Worm (Caenorhabditis elegans): ENCODE results near the gene T12B3.2.
A peak's percentile ranks its signal among the peaks of the same experiment; 100 is the strongest.

T12B3.2 gene

DNA sequence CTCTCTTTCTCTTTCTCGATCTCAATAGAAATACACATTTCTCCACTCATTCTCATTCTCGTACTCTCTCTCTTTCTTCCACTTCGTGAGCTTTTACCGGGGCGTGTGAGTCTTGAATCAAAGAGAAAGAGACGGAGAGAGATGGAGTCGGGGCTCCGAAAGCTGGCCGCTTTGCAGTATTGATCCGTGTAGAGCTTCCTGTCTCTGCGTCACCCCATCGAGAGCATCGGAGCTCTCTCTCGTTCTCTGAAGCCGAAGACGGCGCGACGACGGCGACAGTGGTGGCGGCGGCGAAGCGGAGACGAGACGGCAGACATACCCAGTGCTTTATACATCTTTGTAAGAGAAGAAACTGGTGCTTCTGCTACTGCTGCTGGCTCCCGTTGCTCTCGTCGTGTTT, 25.5 kb downstream of the T12B3.2 start (continued):
- peak; percentile 40 for TF ChIP-seq zag-1 (tag; optimal IDR thresholded peaks at IDR 0.05)
- TF ChIP-seq lin-14 (GFP tag; optimal IDR thresholded peaks at IDR 0.05), result peak; percentile 96
- peak; percentile 34 for TF ChIP-seq nhr-77 (tag; optimal IDR thresholded peaks at IDR 0.05)
- TF ChIP-seq irx-1 (tag; optimal IDR thresholded peaks at IDR 0.05), result peak; percentile 37
- TF ChIP-seq zip-4 (GFP tag; optimal IDR thresholded peaks at IDR 0.05), result peak; percentile 2
- TF ChIP-seq dsc-1 (tag; optimal IDR thresholded peaks at IDR 0.05), result peak; percentile 72
- TF ChIP-seq fkh-8 (tag; optimal IDR thresholded peaks at IDR 0.05), result peak; percentile 86
- peak; percentile 57 for TF ChIP-seq nhr-20 (tag; optimal IDR thresholded peaks at IDR 0.05)
- no peak for TF ChIP-seq lin-15B (tag; optimal IDR thresholded peaks at IDR 0.05)
- TF ChIP-seq mef-2 (tag; optimal IDR thresholded peaks at IDR 0.05), result peak; percentile 67
- TF ChIP-seq nhr-28 (tag; optimal IDR thresholded peaks at IDR 0.05), result no peak
- no peak for TF ChIP-seq fkh-4 (tag; optimal IDR thresholded peaks at IDR 0.05; ENCODE audit: borderline replicate concordance)
- peak; percentile 60 for TF ChIP-seq jun-1 (tag; optimal IDR thresholded peaks at IDR 0.05)
- TF ChIP-seq isw-1 (GFP tag; IDR thresholded peaks at IDR 0.05), result peak; percentile 69
- TF ChIP-seq ceh-90 (tag; optimal IDR thresholded peaks at IDR 0.05), result no peak
- TF ChIP-seq ets-5 (GFP tag; IDR thresholded peaks at IDR 0.05), result no peak

DNA sequence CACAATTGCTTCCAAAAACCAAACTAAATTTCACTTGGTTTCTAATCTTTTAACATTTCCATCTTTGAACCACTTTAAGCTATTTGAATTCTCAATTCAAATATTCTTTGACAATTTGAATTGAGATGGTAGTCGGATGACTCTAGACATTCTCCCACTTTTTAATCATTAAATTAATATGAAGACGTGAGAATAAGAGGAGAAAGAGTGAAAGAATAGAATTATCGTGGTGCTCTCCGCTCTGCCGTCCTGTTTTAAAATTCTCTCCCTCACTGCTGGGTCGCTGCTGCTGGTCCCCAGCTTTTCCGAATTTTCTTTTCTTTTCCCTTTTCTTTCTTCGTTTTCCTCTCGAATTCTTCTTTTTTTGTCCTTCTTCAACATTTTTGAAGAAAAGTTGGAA, 26.8 kb downstream of the T12B3.2 start:
- no peak for TF ChIP-seq fkh-10 (GFP tag; optimal IDR thresholded peaks at IDR 0.05)
- TF ChIP-seq lin-14 (GFP tag; optimal IDR thresholded peaks at IDR 0.05), result peak; percentile 14

DNA sequence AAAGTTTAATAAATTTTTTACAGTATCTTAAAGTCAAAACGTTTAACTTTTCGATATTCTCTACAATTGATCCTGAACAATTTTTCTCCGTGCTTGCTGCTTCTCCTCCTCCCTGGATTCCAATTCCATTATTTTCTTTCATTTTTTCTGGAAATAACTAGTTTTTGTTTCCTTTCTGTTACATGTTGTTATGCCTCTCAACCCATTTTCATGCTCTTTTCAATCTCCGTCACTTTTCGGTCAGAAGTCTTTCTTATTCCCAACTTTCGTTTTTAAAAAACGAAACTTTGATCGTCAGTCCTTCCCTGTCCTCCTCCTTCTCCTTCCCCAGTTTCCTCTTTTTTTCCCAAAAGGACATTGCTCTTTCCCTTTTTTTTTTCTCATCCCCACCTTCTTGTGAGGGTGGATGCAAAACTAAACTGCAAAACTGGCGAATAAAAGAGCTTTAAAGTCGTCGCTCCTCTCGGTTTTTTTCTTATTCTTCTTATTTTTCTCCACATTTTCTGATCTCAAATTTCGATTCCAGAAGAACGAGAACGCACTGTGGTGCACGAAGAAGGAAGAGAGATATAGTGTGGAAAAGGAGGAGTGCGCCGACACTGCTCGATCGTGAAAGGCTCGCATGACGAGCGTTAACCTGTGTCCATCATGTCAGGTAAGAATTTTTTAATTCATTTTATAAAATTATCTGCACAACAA, 28.5 kb downstream of the T12B3.2 start, which contains the start of the genes C48A7.16 and egl-19:
Gene C48A7.16 (plus strand): TSS at position 544 of the 699 bp plus-strand sequence.
Gene egl-19 (plus strand): TSS at position 649 of the 699 bp plus-strand sequence.
- TF ChIP-seq lin-14 (GFP tag; optimal IDR thresholded peaks at IDR 0.05), result peak; percentile 48
- TF ChIP-seq efl-1 (optimal IDR thresholded peaks at IDR 0.05), result no peak
- peak in 1 of 2 experiments; percentile 92 for TF ChIP-seq efl-1 (GFP tag; optimal IDR thresholded peaks at IDR 0.05 in 1 of 2)
- no peak for TF ChIP-seq ztf-11 (tag; optimal IDR thresholded peaks at IDR 0.05)
- peak; percentile 28 for TF ChIP-seq fkh-10 (GFP tag; optimal IDR thresholded peaks at IDR 0.05)

DNA sequence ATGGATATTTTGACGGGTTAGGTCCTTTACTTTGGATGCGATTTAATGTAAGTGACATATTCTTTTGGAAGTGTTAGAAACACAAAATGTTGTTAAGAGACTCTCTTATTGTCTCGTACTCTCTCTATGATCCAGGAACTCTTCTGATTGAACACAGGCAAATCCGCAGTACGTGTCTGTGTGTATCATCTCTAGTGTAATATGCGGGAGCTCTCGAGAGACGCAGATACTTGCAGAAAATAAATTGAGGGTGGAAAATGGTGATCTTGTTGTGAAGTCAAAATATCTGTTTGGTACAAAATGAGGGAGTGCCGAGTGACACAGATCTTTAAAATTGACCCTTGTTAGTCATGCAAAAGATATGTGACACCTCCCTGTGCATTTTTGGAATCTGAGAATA, 30.1 kb downstream of the T12B3.2 start:
- TF ChIP-seq ceh-88 (GFP tag; IDR thresholded peaks at IDR 0.05) (no peak), nhr-12 (tag; optimal IDR thresholded peaks at IDR 0.05) (no peak), tlp-1 (tag; optimal IDR thresholded peaks at IDR 0.05) (no peak), fos-1 (tag; optimal IDR thresholded peaks at IDR 0.05) (no peak), dsc-1 (tag; optimal IDR thresholded peaks at IDR 0.05) (peak; percentile 11), lin-14 (GFP tag; optimal IDR thresholded peaks at IDR 0.05) (peak; percentile 64), nhr-77 (tag; optimal IDR thresholded peaks at IDR 0.05) (no peak), pag-3 (tag; optimal IDR thresholded peaks at IDR 0.05; ENCODE audit: borderline replicate concordance, insufficient read depth) (peak; percentile 31), egl-27 (tag; optimal IDR thresholded peaks at IDR 0.05) (no peak), nhr-85 (tag) (no peak), mep-1 (tag; optimal IDR thresholded peaks at IDR 0.05) (no peak), isw-1 (GFP tag; IDR thresholded peaks at IDR 0.05) (no peak), nhr-28 (tag; optimal IDR thresholded peaks at IDR 0.05) (no peak), hpl-2 (GFP tag; optimal IDR thresholded peaks at IDR 0.05) (no peak)

DNA sequence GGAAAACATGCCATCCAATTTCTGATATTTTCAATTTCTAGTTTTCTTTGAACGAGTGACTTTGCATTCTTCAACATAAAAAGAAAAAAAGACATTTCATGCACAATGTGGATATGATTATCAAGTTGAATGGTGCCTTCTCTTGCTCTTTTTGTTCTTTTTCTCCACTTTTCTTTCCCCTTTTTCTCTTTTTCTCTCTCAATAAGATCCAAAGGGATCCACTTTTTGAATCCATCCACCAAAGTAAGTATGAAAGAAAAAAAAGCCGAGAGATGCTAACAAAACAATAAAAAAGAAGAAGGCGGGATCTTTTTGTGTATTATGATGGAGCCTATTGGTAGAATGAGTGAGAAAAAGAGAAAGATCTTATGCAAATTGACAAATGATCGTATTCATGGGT, 30.7 kb downstream of the T12B3.2 start:
- peak; percentile 20 for TF ChIP-seq fkh-10 (GFP tag; optimal IDR thresholded peaks at IDR 0.05)
- no peak for TF ChIP-seq aha-1 (tag; optimal IDR thresholded peaks at IDR 0.05)
- TF ChIP-seq lin-14 (GFP tag; optimal IDR thresholded peaks at IDR 0.05), result peak; percentile 32

DNA sequence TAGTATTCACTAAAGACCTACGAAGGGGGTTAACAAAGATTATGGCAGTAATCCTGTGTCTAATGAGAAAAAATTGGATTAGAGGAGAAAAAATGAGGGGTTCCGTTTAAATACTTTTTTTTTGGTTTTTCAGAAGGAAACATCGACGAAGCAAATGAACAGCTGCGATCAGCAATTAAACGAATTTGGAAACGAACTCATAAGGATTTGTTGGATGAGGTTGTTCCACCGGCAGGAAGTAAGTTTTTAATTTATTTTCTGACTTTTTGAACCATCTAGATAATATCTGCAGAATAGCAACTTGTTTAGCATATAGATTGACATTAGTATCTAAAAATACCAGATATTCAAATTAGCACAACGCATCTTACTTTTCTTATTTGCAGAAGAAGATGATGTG, 37.0 kb downstream of the T12B3.2 start:
- peak; percentile 36 for TF ChIP-seq dsc-1 (tag; optimal IDR thresholded peaks at IDR 0.05)
- no peak for TF ChIP-seq lir-3 (tag; optimal IDR thresholded peaks at IDR 0.05; ENCODE audit: poor library complexity)
